Worm (Caenorhabditis elegans) whole organism, mixed stage, embryonic: ENCODE measurements around the gene cest-31.

ENCODE experiments used
- blmp-1 ChIP-seq: fragments of 150-350 bp; optimal IDR thresholded peaks from 2 replicates; lab custom pipeline; 2014; ENCODE audit warnings: missing biosample characterization, missing genetic modification characterization
- drap-1 ChIP-seq: fragments of 200-800 bp; sonication (Bioruptor generic); optimal IDR thresholded peaks from 3 replicates; lab custom pipeline; 2018; ENCODE audit warnings: mild to moderate bottlenecking, missing genetic modification characterization, missing compliant biosample characterization
- elt-1 ChIP-seq: sonication (generic microtip); optimal IDR thresholded peaks from 2 replicates; lab custom pipeline; 2017; ENCODE audit warnings: missing genetic modification characterization, mild to moderate bottlenecking, missing compliant biosample characterization, antibody characterized with exemption, moderate library complexity, borderline replicate concordance; ENCODE audit not compliant: insufficient read depth
- ham-2 ChIP-seq: fragments of 200-800 bp; sonication (Bioruptor generic); optimal IDR thresholded peaks from 2 replicates; lab custom pipeline; 2018; ENCODE audit warnings: mild to moderate bottlenecking, missing genetic modification characterization, missing compliant biosample characterization
- nhr-12 ChIP-seq: fragments of 150-350 bp; optimal IDR thresholded peaks from 2 replicates; lab custom pipeline; 2014; ENCODE audit warnings: missing biosample characterization, missing genetic modification characterization
- nhr-2 ChIP-seq: fragments of 150-350 bp; optimal IDR thresholded peaks from 2 replicates; lab custom pipeline; 2014; ENCODE audit warnings: missing biosample characterization, missing genetic modification characterization
- nhr-76 ChIP-seq: sonication (generic microtip); optimal IDR thresholded peaks from 2 replicates; lab custom pipeline; 2017; ENCODE audit warnings: missing biosample characterization, missing genetic modification characterization
- sptf-1 ChIP-seq: sonication (generic microtip); optimal IDR thresholded peaks from 2 replicates; lab custom pipeline; 2017; ENCODE audit warnings: mild to moderate bottlenecking, missing genetic modification characterization, moderate library complexity, missing compliant biosample characterization
- unc-62 ChIP-seq: fragments of 150-350 bp; optimal IDR thresholded peaks from 2 replicates; lab custom pipeline; 2014; ENCODE audit warnings: missing biosample characterization, missing genetic modification reagents, missing genetic modification characterization
- zip-8 ChIP-seq: fragments of 150-350 bp; optimal IDR thresholded peaks from 2 replicates; lab custom pipeline; 2014; ENCODE audit warnings: missing biosample characterization, missing genetic modification characterization

DNA sequence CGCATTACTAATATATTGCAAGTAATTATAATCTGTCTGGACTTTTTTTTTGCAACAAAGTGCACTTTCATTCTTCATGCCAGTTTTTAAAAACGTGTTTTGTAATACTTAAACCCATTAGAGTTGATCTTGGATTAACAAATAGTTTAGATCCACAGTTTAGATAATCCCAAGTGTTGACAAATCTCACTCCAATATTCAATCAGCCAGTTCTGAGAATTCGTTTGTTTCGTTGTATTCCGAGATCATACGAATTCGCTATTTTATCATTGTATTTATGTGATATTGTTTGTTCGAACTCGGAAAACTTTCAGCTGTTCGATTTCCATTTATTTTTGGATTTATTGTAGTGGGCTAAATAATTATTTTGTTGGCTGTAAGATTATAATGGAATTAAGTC lies 28.3 kb upstream of the cest-31 start:
- no peak for TF ChIP-seq drap-1 (GFP tag; lab: Kevin White, UChicago)
- no peak for TF ChIP-seq elt-1 (tag; lab: Kevin White, UChicago)
- TF ChIP-seq sptf-1: no peak
- no peak for TF ChIP-seq nhr-2 (tag; lab: Kevin White, UChicago)
- TF ChIP-seq blmp-1 (tag; lab: Kevin White, UChicago): no peak
- no peak for TF ChIP-seq ham-2
- TF ChIP-seq nhr-12 (tag; lab: Kevin White, UChicago): no peak
- no peak for TF ChIP-seq unc-62 (GFP tag; lab: Kevin White, UChicago)
- TF ChIP-seq zip-8 (tag; lab: Kevin White, UChicago): no peak
- TF ChIP-seq nhr-76 (tag; lab: Kevin White, UChicago): no peak
